Fruit fly (Drosophila melanogaster) whole organism, embryonic: ENCODE data around the gene dpy.

Experiments used
- Atf6 ChIP-seq: fragments of 200-800 bp; sonication (Bioruptor generic); IDR thresholded peaks from 2 replicates; pipeline ENCODE4 v1.3.6; 2022; ENCODE audit warnings: missing biosample characterization, missing genetic modification characterization
- CG11247 ChIP-seq: fragments of 200-800 bp; sonication (Bioruptor generic); IDR thresholded peaks from 2 replicates; pipeline ENCODE4 v1.3.6; 2022; ENCODE audit warnings: missing biosample characterization, missing genetic modification characterization
- CG12071 ChIP-seq: fragments of 200-800 bp; sonication (Bioruptor generic); optimal IDR thresholded peaks from 3 replicates; lab custom pipeline; 2018; ENCODE audit warnings: missing biosample characterization, mild to moderate bottlenecking, missing genetic modification characterization
- CG12236 ChIP-seq: fragments of 200-800 bp; sonication (Bioruptor generic); optimal IDR thresholded peaks from 2 replicates; lab custom pipeline; 2016; ENCODE audit warnings: missing biosample characterization, missing genetic modification characterization
- CG15514 ChIP-seq: fragments of 200-800 bp; sonication (Bioruptor generic); optimal IDR thresholded peaks from 3 replicates; lab custom pipeline; 2017; ENCODE audit warnings: missing biosample characterization, missing genetic modification characterization, mild to moderate bottlenecking, moderate library complexity, missing genetic modification reagents
- CG1603 ChIP-seq: fragments of 200-800 bp; sonication (Bioruptor generic); optimal IDR thresholded peaks from 2 replicates; lab custom pipeline; 2019; ENCODE audit warnings: missing biosample characterization, mild to moderate bottlenecking, missing genetic modification characterization, moderate library complexity
- CG2120 ChIP-seq: fragments of 200-800 bp; sonication (Bioruptor generic); optimal IDR thresholded peaks from 3 replicates; lab custom pipeline; 2016; ENCODE audit warnings: missing biosample characterization, missing genetic modification characterization
- CG2889 ChIP-seq: fragments of 200-800 bp; sonication (Bioruptor generic); IDR thresholded peaks from 3 replicates; pipeline ENCODE4 v1.3.6; 2022; ENCODE audit warnings: missing biosample characterization, missing genetic modification characterization
- CG31365 ChIP-seq: fragments of 200-800 bp; sonication (Bioruptor generic); optimal IDR thresholded peaks from 2 replicates; lab custom pipeline; 2018; ENCODE audit warnings: missing biosample characterization, mild to moderate bottlenecking, missing genetic modification characterization
- CG4404 ChIP-seq: fragments of 200-800 bp; sonication (Bioruptor generic); IDR thresholded peaks from 2 replicates; pipeline ENCODE4 v1.3.6; 2022; ENCODE audit warnings: missing biosample characterization, missing genetic modification characterization
- CG5953 ChIP-seq: fragments of 200-800 bp; sonication (Bioruptor generic); IDR thresholded peaks from 2 replicates; pipeline ENCODE4 v1.3.6; 2022; ENCODE audit warnings: missing biosample characterization, missing genetic modification characterization
- CG6854 ChIP-seq: fragments of 200-800 bp; sonication (Bioruptor generic); optimal IDR thresholded peaks from 3 replicates; lab custom pipeline; 2017; ENCODE audit warnings: missing biosample characterization, mild to moderate bottlenecking, missing genetic modification characterization
- CG8765 ChIP-seq: fragments of 200-800 bp; sonication (Bioruptor generic); IDR thresholded peaks from 2 replicates; pipeline ENCODE4 v1.3.6; 2022; ENCODE audit warnings: missing biosample characterization, missing genetic modification characterization
- CG9727 ChIP-seq: fragments of 200-800 bp; sonication (Bioruptor generic); optimal IDR thresholded peaks from 3 replicates; lab custom pipeline; 2017; ENCODE audit warnings: missing biosample characterization, mild to moderate bottlenecking, missing genetic modification characterization
- CHES-1-like ChIP-seq: fragments of 200-800 bp; sonication (Bioruptor generic); optimal IDR thresholded peaks from 2 replicates; lab custom pipeline; 2016; ENCODE audit warnings: missing biosample characterization, missing genetic modification characterization
- D19B ChIP-seq: fragments of 200-800 bp; sonication (Bioruptor generic); optimal IDR thresholded peaks from 2 replicates; lab custom pipeline; 2017; ENCODE audit warnings: missing biosample characterization, mild to moderate bottlenecking, missing genetic modification characterization
- Doc2 ChIP-seq: fragments of 200-800 bp; sonication (Bioruptor generic); IDR thresholded peaks from 2 replicates; pipeline ENCODE4 v1.3.6; 2022; ENCODE audit warnings: missing biosample characterization, missing genetic modification characterization
- Drgx ChIP-seq: fragments of 200-800 bp; sonication (Bioruptor generic); IDR thresholded peaks from 2 replicates; pipeline ENCODE4 v1.3.6; 2022; ENCODE audit warnings: missing biosample characterization, missing genetic modification characterization
- Lpt ChIP-seq: fragments of >200 bp; optimal IDR thresholded peaks from 2 replicates; lab custom pipeline; 2018; ENCODE audit warnings: missing biosample characterization, missing genetic modification characterization
- Med ChIP-seq: fragments of 200-800 bp; sonication (Bioruptor generic); peaks from one replicate; lab custom pipeline; 2016; ENCODE audit warnings: missing biosample characterization, missing genetic modification characterization, mild to moderate bottlenecking, inconsistent platforms, moderate library complexity
- Nf-YB ChIP-seq: fragments of 200-800 bp; sonication (Bioruptor generic); optimal IDR thresholded peaks from 3 replicates; lab custom pipeline; 2019; ENCODE audit warnings: missing biosample characterization, mild to moderate bottlenecking, missing genetic modification characterization, moderate library complexity
- Oaz ChIP-seq: fragments of 200-800 bp; sonication (Bioruptor generic); IDR thresholded peaks from 2 replicates; pipeline ENCODE4 v1.3.6; 2022; ENCODE audit warnings: missing biosample characterization, missing genetic modification characterization
- Oli ChIP-seq: fragments of 200-800 bp; sonication (Bioruptor generic); optimal IDR thresholded peaks from 2 replicates; lab custom pipeline; 2018; ENCODE audit warnings: missing biosample characterization, mild to moderate bottlenecking, missing genetic modification characterization, moderate library complexity
- Optix ChIP-seq: fragments of 200-800 bp; sonication (Bioruptor generic); IDR thresholded peaks from 3 replicates; pipeline ENCODE4 v1.3.6; 2022; ENCODE audit warnings: missing biosample characterization, missing genetic modification characterization
- Tbp ChIP-seq: fragments of >200 bp; optimal IDR thresholded peaks from 2 replicates; lab custom pipeline; 2018; ENCODE audit warnings: missing biosample characterization, missing genetic modification characterization
- YL-1 ChIP-seq: fragments of 200-800 bp; sonication (Bioruptor generic); optimal IDR thresholded peaks from 3 replicates; lab custom pipeline; 2017; ENCODE audit warnings: missing biosample characterization, mild to moderate bottlenecking, missing genetic modification characterization
- bab2 ChIP-seq: fragments of 200-800 bp; sonication (Bioruptor generic); optimal IDR thresholded peaks from 2 replicates; lab custom pipeline; 2016; ENCODE audit warnings: missing biosample characterization, missing genetic modification characterization
- cad ChIP-seq: fragments of >200 bp; optimal IDR thresholded peaks from 2 replicates; lab custom pipeline; 2017; ENCODE audit warnings: missing biosample characterization, missing genetic modification characterization
- dpn ChIP-seq, 2 experiments: fragments of 200-800 bp; sonication (Bioruptor generic); optimal IDR thresholded peaks; 3 replicates each; lab custom pipeline; 2016; ENCODE audit warnings: missing biosample characterization in 2 of 2, missing genetic modification characterization in 2 of 2
- gcm2 ChIP-seq: fragments of 200-800 bp; sonication (Bioruptor generic); optimal IDR thresholded peaks from 2 replicates; lab custom pipeline; 2016; ENCODE audit warnings: missing biosample characterization, missing genetic modification characterization
- h ChIP-seq: fragments of >200 bp; optimal IDR thresholded peaks from 2 replicates; lab custom pipeline; 2017
- hbn ChIP-seq: fragments of 200-800 bp; sonication (Bioruptor generic); IDR thresholded peaks from 2 replicates; pipeline ENCODE4 v1.3.6; 2022; ENCODE audit warnings: missing biosample characterization, missing genetic modification characterization; ENCODE audit not compliant: partially characterized antibody
- hth ChIP-seq: fragments of >200 bp; optimal IDR thresholded peaks from 2 replicates; lab custom pipeline; 2017; ENCODE audit warnings: inconsistent platforms
- kay ChIP-seq: fragments of 200-800 bp; sonication (Bioruptor generic); optimal IDR thresholded peaks from 2 replicates; lab custom pipeline; 2016; ENCODE audit warnings: missing biosample characterization, missing genetic modification characterization
- kni ChIP-seq: fragments of 200-800 bp; sonication (Bioruptor generic); optimal IDR thresholded peaks from 3 replicates; lab custom pipeline; 2017; ENCODE audit warnings: mild to moderate bottlenecking, missing biosample characterization, missing genetic modification reagents, missing genetic modification characterization
- lbe ChIP-seq: fragments of 200-800 bp; sonication (Bioruptor generic); optimal IDR thresholded peaks from 2 replicates; lab custom pipeline; 2016; ENCODE audit warnings: missing biosample characterization, mild to moderate bottlenecking, missing genetic modification characterization
- lola ChIP-seq, 3 experiments: fragments of >200 bp in 2 of 3; fragments of 200-800 bp in 1 of 3; sonication (Bioruptor generic) in 1 of 3; optimal IDR thresholded peaks; 2 replicates each; lab custom pipeline; 2017 to 2019; ENCODE audit warnings: missing biosample characterization in 3 of 3, missing genetic modification characterization in 3 of 3, mild to moderate bottlenecking in 1 of 3, moderate library complexity in 1 of 3
- luna ChIP-seq: fragments of 200-800 bp; sonication (Bioruptor generic); optimal IDR thresholded peaks from 2 replicates; lab custom pipeline; 2016; ENCODE audit warnings: missing biosample characterization, missing genetic modification characterization
- odd ChIP-seq: fragments of 200-800 bp; sonication (Bioruptor generic); optimal IDR thresholded peaks from 2 replicates; lab custom pipeline; 2017; ENCODE audit warnings: missing biosample characterization, mild to moderate bottlenecking, missing genetic modification characterization
- pb ChIP-seq: fragments of 200-800 bp; sonication (Bioruptor generic); optimal IDR thresholded peaks from 3 replicates; lab custom pipeline; 2016; ENCODE audit warnings: missing biosample characterization, missing genetic modification characterization
- peb ChIP-seq: fragments of 200-800 bp; sonication (Bioruptor generic); IDR thresholded peaks from 2 replicates; pipeline ENCODE4 v1.3.6; 2022; ENCODE audit warnings: missing biosample characterization, missing genetic modification characterization
- schlank ChIP-seq: fragments of 200-800 bp; sonication (Bioruptor generic); optimal IDR thresholded peaks from 2 replicates; lab custom pipeline; 2018; ENCODE audit warnings: missing biosample characterization, mild to moderate bottlenecking, missing genetic modification characterization
- sqz ChIP-seq: fragments of 200-800 bp; sonication (Bioruptor generic); optimal IDR thresholded peaks from 3 replicates; lab custom pipeline; 2018; ENCODE audit warnings: missing biosample characterization, mild to moderate bottlenecking, missing genetic modification characterization
- twi ChIP-seq: fragments of 200-800 bp; optimal IDR thresholded peaks from 2 replicates; lab custom pipeline; 2019; ENCODE audit warnings: missing biosample characterization, mild to moderate bottlenecking, missing genetic modification characterization, moderate library complexity
- vfl ChIP-seq: fragments of 200-800 bp; sonication (Bioruptor generic); optimal IDR thresholded peaks from 2 replicates; lab custom pipeline; 2016; ENCODE audit warnings: missing biosample characterization, missing genetic modification characterization
- wdn ChIP-seq: fragments of 200-800 bp; sonication (Bioruptor generic); IDR thresholded peaks from 2 replicates; pipeline ENCODE4 v1.3.6; 2022; ENCODE audit warnings: missing biosample characterization, missing genetic modification characterization
- wor ChIP-seq: fragments of 200-800 bp; sonication (Bioruptor generic); IDR thresholded peaks from 2 replicates; pipeline ENCODE4 v1.3.6; 2022; ENCODE audit warnings: missing biosample characterization, missing genetic modification characterization
- zen2 ChIP-seq: fragments of 200-800 bp; sonication (Bioruptor generic); IDR thresholded peaks from 3 replicates; pipeline ENCODE4 v1.3.6; 2022; ENCODE audit warnings: missing biosample characterization, missing genetic modification characterization; ENCODE audit not compliant: partially characterized antibody
- zf30C ChIP-seq: fragments of 200-800 bp; sonication (Bioruptor generic); optimal IDR thresholded peaks from 3 replicates; lab custom pipeline; 2018; ENCODE audit warnings: missing biosample characterization, mild to moderate bottlenecking, missing genetic modification characterization
- zfh1 ChIP-seq: fragments of 200-800 bp; sonication (Bioruptor generic); IDR thresholded peaks from 3 replicates; pipeline ENCODE4 v1.3.6; 2022; ENCODE audit warnings: missing biosample characterization, missing genetic modification characterization

dpy gene

DNA sequence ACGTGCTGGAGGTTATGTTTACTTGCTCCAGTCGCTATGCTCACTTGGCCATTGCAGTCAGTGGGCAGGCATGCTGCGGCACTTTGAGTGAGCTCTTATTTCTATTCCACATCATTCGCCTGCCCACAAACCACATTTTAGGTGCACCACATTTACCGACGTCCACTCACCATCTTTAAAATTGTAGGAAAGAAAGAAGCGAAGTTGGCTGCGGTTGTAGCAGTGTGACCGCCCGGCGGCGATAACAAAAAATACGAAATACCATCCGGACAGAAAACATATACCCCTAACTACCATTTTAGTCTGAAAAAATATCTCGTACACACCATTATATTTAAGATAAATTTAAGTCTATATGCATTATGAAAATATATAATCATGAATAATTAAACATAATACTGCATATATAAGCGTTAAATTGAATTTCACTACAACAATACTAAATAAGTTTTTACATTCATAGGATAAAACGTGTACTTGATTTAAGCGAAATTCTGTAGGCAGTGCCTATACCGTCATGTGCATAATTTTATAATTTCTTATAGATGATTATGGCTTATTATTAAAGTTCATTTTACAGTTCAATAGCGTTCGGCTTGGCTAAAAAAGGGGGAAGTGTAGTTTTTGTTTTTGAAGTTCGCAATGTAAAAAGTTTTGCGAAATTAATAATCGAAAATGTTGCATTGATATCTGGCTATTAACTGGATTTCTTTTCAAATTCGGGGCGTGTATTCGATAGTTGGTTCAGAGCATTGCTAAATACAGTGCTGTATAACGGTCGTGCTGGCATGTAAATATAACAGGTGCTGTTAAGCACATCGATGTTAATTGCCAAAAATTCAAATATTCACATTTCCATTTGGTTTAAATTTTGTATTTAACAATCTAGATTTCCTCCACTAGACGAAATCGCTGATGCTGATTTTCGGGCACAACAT, 155.7 kb downstream of the dpy start, which contains the start of gene RpL27A:
RpL27A (minus strand) TSS at position 246 of the 938 bp plus-strand sequence.
- TF ChIP-seq lbe (peak; percentile 63), Atf6 (GFP tag; lab: Robert Waterston, UW) (peak; percentile 72), kni (peak; percentile 63), sqz (GFP tag; lab: Kevin White, UChicago) (no peak), CG5953 (GFP tag; lab: Robert Waterston, UW) (peak; percentile 73), CG15514 (peak; percentile 85), peb (peak; percentile 59), kay (peak; percentile 34), luna (GFP tag; lab: Kevin White, UChicago) (peak; percentile 70), Drgx (GFP tag; lab: Robert Waterston, UW) (no peak), dpn (GFP tag; optimal IDR thresholded peaks at IDR 0.05; lab: Kevin White, UChicago) (peak; percentile 67 to 68), wor (0 out of 2 replicates have a peak, but pooled peaks have one; percentile 35), CG11247 (peak; percentile 81), CG4404 (GFP tag; lab: Robert Waterston, UW) (peak; percentile 13; the same call in 1 of the 2 replicates), CG12236 (peak; percentile 64), twi (tag; lab: Kevin White, UChicago) (peak; percentile 55), CG9727 (GFP tag; lab: Kevin White, UChicago) (peak; percentile 86), Lpt (no peak), schlank (tag; lab: Kevin White, UChicago) (peak; percentile 84), Oli (tag; lab: Kevin White, UChicago) (peak; percentile 66), CG6854 (peak; percentile 75), Doc2 (GFP tag; lab: Robert Waterston, UW) (no peak), D19B (GFP tag; lab: Kevin White, UChicago) (peak; percentile 47), CHES-1-like (GFP tag; lab: Kevin White, UChicago) (peak; percentile 26), hth (no peak), CG1603 (peak; percentile 87), zfh1 (peak; percentile 88), Optix (GFP tag; lab: Robert Waterston, UW) (peak; percentile 68), lola (GFP tag; optimal IDR thresholded peaks at IDR 0.05; lab: Kevin White, UChicago) (peak in 1 of 3 experiments; percentile 70), CG8765 (GFP tag; lab: Robert Waterston, UW) (no peak), pb (GFP tag; lab: Kevin White, UChicago) (peak; percentile 68), zen2 (GFP tag; lab: Robert Waterston, UW) (no peak), CG31365 (peak; percentile 79), Oaz (GFP tag; lab: Robert Waterston, UW) (peak; percentile 66; the same call in 1 of the 2 replicates), Tbp (GFP tag; lab: Kevin White, UChicago) (no peak), h (lab: Kevin White, UChicago) (no peak), CG2889 (GFP tag; lab: Robert Waterston, UW) (0 out of 3 replicates have a peak, but pooled peaks have one; percentile 52), hbn (GFP tag; lab: Robert Waterston, UW) (no peak), CG2120 (GFP tag; lab: Kevin White, UChicago) (peak; percentile 41), wdn (peak; percentile 53), odd (peak; percentile 85), CG12071 (peak; percentile 91), vfl (GFP tag; lab: Kevin White, UChicago) (peak; percentile 45), zf30C (GFP tag; lab: Kevin White, UChicago) (peak; percentile 53), Med (peak; percentile 98), Nf-YB (GFP tag; lab: Kevin White, UChicago) (peak; percentile 57), YL-1 (GFP tag; lab: Kevin White, UChicago) (peak; percentile 99), gcm2 (GFP tag; lab: Kevin White, UChicago) (peak; percentile 43), bab2 (GFP tag; lab: Kevin White, UChicago) (peak; percentile 36), cad (GFP tag; lab: Kevin White, UChicago) (no peak)
